Worm (Caenorhabditis elegans): ENCODE results near the gene srbc-48.
A peak's percentile ranks its signal among the peaks of the same experiment; 100 is the strongest.

Gene srbc-48

ce11 chrV:15817746-15818145 lies 2.3 kb upstream of the srbc-48 start, which contains the start of gene abf-3:
Gene abf-3 (minus strand): TSS chrV:15817846.
- TF ChIP-seq mdl-1 (tag; optimal IDR thresholded peaks at IDR 0.05) (no peak), aha-1 (tag) (peak; percentile 18)

ce11 chrV:15821398-15821797 lies 1.3 kb downstream of the srbc-48 start, which contains the start of gene srbc-49:
Gene srbc-49 (plus strand): TSS chrV:15821698.
- TF ChIP-seq arid-1 (GFP tag; conservative IDR thresholded peaks at IDR 0.05) (no peak), snpc-1.2 (GFP tag; IDR thresholded peaks at IDR 0.05) (no peak), nhr-6 (tag; optimal IDR thresholded peaks at IDR 0.05) (no peak), nhr-28 (tag; optimal IDR thresholded peaks at IDR 0.05) (no peak), jun-1 (tag; optimal IDR thresholded peaks at IDR 0.05) (no peak), ztf-7 (tag; optimal IDR thresholded peaks at IDR 0.05) (no peak), F26F4.8 (GFP tag; conservative IDR thresholded peaks at IDR 0.05) (no peak), ces-1 (GFP tag; optimal IDR thresholded peaks at IDR 0.05) (no peak), nhr-11 (tag; optimal IDR thresholded peaks at IDR 0.05) (no peak), Y75B8A.6 (GFP tag; IDR thresholded peaks at IDR 0.05) (no peak), ZK546.5 (tag; optimal IDR thresholded peaks at IDR 0.05) (no peak)

ce11 chrV:15824866-15825265 lies 4.8 kb downstream of the srbc-48 start, which contains the start of gene srbc-50:
Gene srbc-50 (minus strand): TSS chrV:15824966.
- TF ChIP-seq hif-1 (tag; optimal IDR thresholded peaks at IDR 0.05) (no peak), Y5F2A.4 (GFP tag; optimal IDR thresholded peaks at IDR 0.05) (no peak), zip-11 (GFP tag; IDR thresholded peaks at IDR 0.05) (no peak), Y48G9A.11 (GFP tag; IDR thresholded peaks at IDR 0.05) (no peak)

- no peak for TF ChIP-seq ceh-82 (tag; optimal IDR thresholded peaks at IDR 0.05)
- TF ChIP-seq dve-1 (tag; optimal IDR thresholded peaks at IDR 0.05; ENCODE audit: insufficient read depth): no peak
- peak; percentile 59 for TF ChIP-seq aha-1 (tag)
- no peak for TF ChIP-seq ceh-44 (GFP tag; IDR thresholded peaks at IDR 0.05)
- TF ChIP-seq lin-29 (GFP tag; IDR thresholded peaks at IDR 0.05): no peak
Measured at ce11 chrV:15826110-15826509, 6.0 kb downstream of the srbc-48 start, which contains the start of gene srbc-51. Gene srbc-51 (plus strand): TSS chrV:15826410.

ce11 chrV:15829907-15830306 lies 9.8 kb downstream of the srbc-48 start, which contains the start of gene srbc-55:
Gene srbc-55 (minus strand): TSS chrV:15830007.
- TF ChIP-seq nhr-11 (tag; optimal IDR thresholded peaks at IDR 0.05) (no peak), ama-1 (optimal IDR thresholded peaks at IDR 0.05) (no peak), Y75B8A.6 (GFP tag; IDR thresholded peaks at IDR 0.05) (no peak), ces-1 (GFP tag; optimal IDR thresholded peaks at IDR 0.05) (no peak), hif-1 (tag; optimal IDR thresholded peaks at IDR 0.05) (no peak), F44E2.7 (GFP tag; IDR thresholded peaks at IDR 0.05) (no peak), unc-62 (GFP tag; optimal IDR thresholded peaks at IDR 0.05 in 1 of 2) (no peak), unc-62 (tag; optimal IDR thresholded peaks at IDR 0.05) (no peak), D1046.2 (GFP tag; IDR thresholded peaks at IDR 0.05) (no peak), mxl-2 (GFP tag; conservative IDR thresholded peaks at IDR 0.05) (no peak), arid-1 (GFP tag; conservative IDR thresholded peaks at IDR 0.05) (no peak), hlh-11 (tag; optimal IDR thresholded peaks at IDR 0.05) (no peak), zip-11 (GFP tag; IDR thresholded peaks at IDR 0.05) (no peak), nhr-77 (tag; optimal IDR thresholded peaks at IDR 0.05) (no peak), hlh-30 (tag; optimal IDR thresholded peaks at IDR 0.05; ENCODE audit: insufficient read depth) (no peak)

- TF ChIP-seq nhr-25 (tag; optimal IDR thresholded peaks at IDR 0.05; ENCODE audit: borderline replicate concordance, insufficient read depth) (no peak), nhr-111 (GFP tag; optimal IDR thresholded peaks at IDR 0.05) (no peak), lin-1 (GFP tag; IDR thresholded peaks at IDR 0.05) (no peak)
Measured at ce11 chrV:15831586-15831985, 11.5 kb downstream of the srbc-48 start, which contains the start of gene srbc-56. Gene srbc-56 (minus strand): TSS chrV:15831686.
